Fruit fly (Drosophila melanogaster) whole organism, embryonic: ENCODE results near the gene Sf3b3.
A peak's percentile ranks its signal among the peaks of the same experiment; 100 is the strongest.

ENCODE experiments used
- Bteb2 ChIP-seq: fragments of 200-800 bp; sonication (Bioruptor generic); optimal IDR thresholded peaks from 2 replicates; lab custom pipeline; 2016; ENCODE audit warnings: missing biosample characterization, missing genetic modification characterization
- CG10565 ChIP-seq: fragments of 200-800 bp; sonication (Bioruptor generic); optimal IDR thresholded peaks from 3 replicates; lab custom pipeline; 2016; ENCODE audit warnings: missing biosample characterization, mild to moderate bottlenecking, missing genetic modification characterization
- CG11696 ChIP-seq: fragments of 200-800 bp; sonication (Bioruptor generic); IDR thresholded peaks from 2 replicates; pipeline ENCODE4 v1.3.6; 2022; ENCODE audit warnings: missing biosample characterization, missing genetic modification characterization
- CG1233 ChIP-seq: fragments of 200-800 bp; sonication (Bioruptor generic); optimal IDR thresholded peaks from 4 replicates; lab custom pipeline; 2018; ENCODE audit warnings: missing biosample characterization, mild to moderate bottlenecking, missing genetic modification characterization
- CG13296 ChIP-seq: fragments of 200-800 bp; sonication (Bioruptor generic); optimal IDR thresholded peaks from 3 replicates; lab custom pipeline; 2018; ENCODE audit warnings: missing biosample characterization, mild to moderate bottlenecking, missing genetic modification characterization
- CG14860 ChIP-seq: fragments of 200-800 bp; sonication (Bioruptor generic); IDR thresholded peaks from 3 replicates; pipeline ENCODE4 v1.3.6; 2022; ENCODE audit warnings: missing biosample characterization, missing genetic modification characterization; ENCODE audit not compliant: partially characterized antibody
- CG15601 ChIP-seq: fragments of 200-800 bp; sonication (Bioruptor generic); optimal IDR thresholded peaks from 3 replicates; lab custom pipeline; 2019; ENCODE audit warnings: missing biosample characterization, mild to moderate bottlenecking, missing genetic modification characterization, moderate library complexity
- CG31388 ChIP-seq: fragments of 200-800 bp; sonication (Bioruptor generic); optimal IDR thresholded peaks from 2 replicates; lab custom pipeline; 2016; ENCODE audit warnings: missing biosample characterization, missing genetic modification characterization
- CG34422 ChIP-seq: fragments of 200-800 bp; sonication (Bioruptor generic); IDR thresholded peaks from 3 replicates; pipeline ENCODE4 v1.3.6; 2022; ENCODE audit warnings: missing biosample characterization, missing genetic modification characterization
- CG5953 ChIP-seq: fragments of 200-800 bp; sonication (Bioruptor generic); IDR thresholded peaks from 2 replicates; pipeline ENCODE4 v1.3.6; 2022; ENCODE audit warnings: missing biosample characterization, missing genetic modification characterization
- CG6654 ChIP-seq: fragments of 200-800 bp; sonication (Bioruptor generic); optimal IDR thresholded peaks from 2 replicates; lab custom pipeline; 2017; ENCODE audit warnings: missing biosample characterization, mild to moderate bottlenecking, missing genetic modification characterization
- CG9876 ChIP-seq: fragments of 200-800 bp; sonication (Bioruptor generic); optimal IDR thresholded peaks from 2 replicates; lab custom pipeline; 2016; ENCODE audit warnings: missing biosample characterization, missing genetic modification characterization
- D19A ChIP-seq: fragments of 200-800 bp; optimal IDR thresholded peaks from 3 replicates; lab custom pipeline; 2019; ENCODE audit warnings: missing biosample characterization, mild to moderate bottlenecking, missing genetic modification characterization, moderate library complexity
- Deaf1 ChIP-seq: fragments of 200-800 bp; optimal IDR thresholded peaks from 3 replicates; lab custom pipeline; 2019; ENCODE audit warnings: missing biosample characterization, mild to moderate bottlenecking, missing genetic modification characterization, moderate library complexity
- Dek ChIP-seq: fragments of 200-800 bp; sonication (Bioruptor generic); optimal IDR thresholded peaks from 3 replicates; lab custom pipeline; 2019; ENCODE audit warnings: missing biosample characterization, mild to moderate bottlenecking, missing genetic modification characterization, moderate library complexity
- Ets65A ChIP-seq: fragments of 200-800 bp; sonication (Bioruptor generic); peaks from one replicate; lab custom pipeline; 2016; ENCODE audit warnings: missing biosample characterization, missing genetic modification characterization
- Fer1 ChIP-seq: fragments of 200-800 bp; sonication (Bioruptor generic); optimal IDR thresholded peaks from 2 replicates; lab custom pipeline; 2017; ENCODE audit warnings: missing biosample characterization, mild to moderate bottlenecking, missing genetic modification characterization
- HLH4C ChIP-seq: fragments of 200-800 bp; sonication (Bioruptor generic); IDR thresholded peaks from 3 replicates; pipeline ENCODE4 v1.3.6; 2022; ENCODE audit warnings: missing biosample characterization, missing genetic modification characterization; ENCODE audit not compliant: partially characterized antibody
- Hey ChIP-seq: fragments of 200-800 bp; sonication (Bioruptor generic); optimal IDR thresholded peaks from 3 replicates; lab custom pipeline; 2018; ENCODE audit warnings: missing biosample characterization, mild to moderate bottlenecking, missing genetic modification characterization
- Hr3 ChIP-seq: fragments of 200-800 bp; sonication (Bioruptor generic); optimal IDR thresholded peaks from 3 replicates; lab custom pipeline; 2016; ENCODE audit warnings: missing biosample characterization, missing genetic modification characterization
- NC2α ChIP-seq: fragments of 200-800 bp; sonication (Bioruptor generic); optimal IDR thresholded peaks from 2 replicates; lab custom pipeline; 2016; ENCODE audit warnings: missing biosample characterization, missing genetic modification characterization
- NFAT ChIP-seq: fragments of 200-800 bp; sonication (Bioruptor generic); IDR thresholded peaks from 2 replicates; pipeline ENCODE4 v1.3.6; 2022; ENCODE audit warnings: missing biosample characterization, missing genetic modification characterization
- Oli ChIP-seq: fragments of 200-800 bp; sonication (Bioruptor generic); optimal IDR thresholded peaks from 2 replicates; lab custom pipeline; 2018; ENCODE audit warnings: missing biosample characterization, mild to moderate bottlenecking, missing genetic modification characterization, moderate library complexity
- Sin3A ChIP-seq: fragments of >200 bp; optimal IDR thresholded peaks from 2 replicates; lab custom pipeline; 2018
- Six4 ChIP-seq: fragments of 200-800 bp; sonication (Bioruptor generic); optimal IDR thresholded peaks from 2 replicates; lab custom pipeline; 2016; ENCODE audit warnings: missing biosample characterization, missing genetic modification characterization
- Trl ChIP-seq, 3 experiments: fragments of >200 bp in 2 of 3; fragments of 200-800 bp in 1 of 3; sonication (Bioruptor generic) in 1 of 3; optimal IDR thresholded peaks; 2 replicates in 1 of 3; 3 replicates in 2 of 3; lab custom pipeline; 2016 to 2017; ENCODE audit warnings: missing biosample characterization in 1 of 3, missing genetic modification characterization in 1 of 3
- YL-1 ChIP-seq: fragments of 200-800 bp; sonication (Bioruptor generic); optimal IDR thresholded peaks from 3 replicates; lab custom pipeline; 2017; ENCODE audit warnings: missing biosample characterization, mild to moderate bottlenecking, missing genetic modification characterization
- bbx ChIP-seq: fragments of 200-800 bp; sonication (Bioruptor generic); IDR thresholded peaks from 2 replicates; pipeline ENCODE4 v1.3.6; 2022; ENCODE audit warnings: missing biosample characterization, missing genetic modification characterization; ENCODE audit not compliant: partially characterized antibody
- bsh ChIP-seq, 2 experiments: fragments of 200-800 bp; sonication (Bioruptor generic); optimal IDR thresholded peaks; 2 replicates each; lab custom pipeline; 2017 to 2018; ENCODE audit warnings: mild to moderate bottlenecking in 2 of 2, missing biosample characterization in 2 of 2, missing genetic modification characterization in 2 of 2, moderate library complexity in 1 of 2
- dm ChIP-seq: fragments of 200-800 bp; sonication (Bioruptor generic); optimal IDR thresholded peaks from 3 replicates; lab custom pipeline; 2016; ENCODE audit warnings: missing biosample characterization, missing genetic modification characterization
- ewg ChIP-seq: fragments of 200-800 bp; sonication (Bioruptor generic); optimal IDR thresholded peaks from 3 replicates; lab custom pipeline; 2017; ENCODE audit warnings: mild to moderate bottlenecking, missing biosample characterization, missing genetic modification reagents, missing genetic modification characterization
- fd102C ChIP-seq: fragments of 200-800 bp; sonication (Bioruptor generic); optimal IDR thresholded peaks from 2 replicates; lab custom pipeline; 2018; ENCODE audit warnings: missing biosample characterization, mild to moderate bottlenecking, missing genetic modification characterization, moderate library complexity
- fd96Cb ChIP-seq: fragments of 200-800 bp; sonication (Bioruptor generic); optimal IDR thresholded peaks from 2 replicates; lab custom pipeline; 2018; ENCODE audit warnings: missing biosample characterization, mild to moderate bottlenecking, missing genetic modification characterization, moderate library complexity
- gem ChIP-seq: fragments of 200-800 bp; sonication (Bioruptor generic); optimal IDR thresholded peaks from 2 replicates; lab custom pipeline; 2019; ENCODE audit warnings: missing biosample characterization, mild to moderate bottlenecking, missing genetic modification characterization, moderate library complexity
- kni ChIP-seq: fragments of 200-800 bp; sonication (Bioruptor generic); optimal IDR thresholded peaks from 3 replicates; lab custom pipeline; 2017; ENCODE audit warnings: mild to moderate bottlenecking, missing biosample characterization, missing genetic modification reagents, missing genetic modification characterization
- p53 ChIP-seq: fragments of 200-800 bp; sonication (Bioruptor generic); optimal IDR thresholded peaks from 2 replicates; lab custom pipeline; 2016; ENCODE audit warnings: missing biosample characterization, missing genetic modification characterization
- sc ChIP-seq, 3 experiments: fragments of >200 bp in 2 of 3; fragments of 200-800 bp in 1 of 3; sonication (Bioruptor generic) in 1 of 3; optimal IDR thresholded peaks; 2 replicates in 2 of 3; 3 replicates in 1 of 3; lab custom pipeline; 2017; ENCODE audit warnings: mild to moderate bottlenecking in 1 of 3, missing biosample characterization in 1 of 3, missing genetic modification characterization in 1 of 3, missing genetic modification reagents in 1 of 3
- sens ChIP-seq: fragments of 200-800 bp; sonication (Bioruptor generic); peaks from one replicate; lab custom pipeline; 2016; ENCODE audit warnings: missing biosample characterization, missing genetic modification characterization
- sima ChIP-seq: fragments of 200-800 bp; sonication (Bioruptor generic); optimal IDR thresholded peaks from 2 replicates; lab custom pipeline; 2016; ENCODE audit warnings: missing biosample characterization, missing genetic modification characterization
- slbo ChIP-seq: fragments of 200-800 bp; sonication (Bioruptor generic); IDR thresholded peaks from 2 replicates; pipeline ENCODE4 v1.3.6; 2022; ENCODE audit warnings: missing biosample characterization, missing genetic modification characterization
- sob ChIP-seq: fragments of 200-800 bp; sonication (Bioruptor generic); IDR thresholded peaks from 2 replicates; pipeline ENCODE4 v1.3.6; 2022; ENCODE audit warnings: missing biosample characterization, missing genetic modification characterization
- sqz ChIP-seq: fragments of 200-800 bp; sonication (Bioruptor generic); optimal IDR thresholded peaks from 3 replicates; lab custom pipeline; 2018; ENCODE audit warnings: missing biosample characterization, mild to moderate bottlenecking, missing genetic modification characterization
- ssp ChIP-seq: fragments of 200-800 bp; sonication (Bioruptor generic); IDR thresholded peaks from 2 replicates; pipeline ENCODE4 v1.3.6; 2022; ENCODE audit warnings: missing biosample characterization, missing genetic modification characterization
- stwl ChIP-seq: fragments of 200-800 bp; sonication (Bioruptor generic); optimal IDR thresholded peaks from 3 replicates; lab custom pipeline; 2018; ENCODE audit warnings: missing biosample characterization, mild to moderate bottlenecking, missing genetic modification characterization, moderate library complexity
- tll ChIP-seq, 2 experiments: fragments of 200-800 bp in 1 of 2; fragments of >200 bp in 1 of 2; sonication (Bioruptor generic) in 1 of 2; optimal IDR thresholded peaks; 2 replicates each; lab custom pipeline; 2017 to 2019; ENCODE audit warnings: missing biosample characterization in 2 of 2, missing genetic modification characterization in 2 of 2, mild to moderate bottlenecking in 1 of 2, moderate library complexity in 1 of 2
- trh ChIP-seq: fragments of 200-800 bp; sonication (Bioruptor generic); optimal IDR thresholded peaks from 2 replicates; lab custom pipeline; 2016; ENCODE audit warnings: missing biosample characterization, missing genetic modification characterization
- twi ChIP-seq: fragments of 200-800 bp; optimal IDR thresholded peaks from 2 replicates; lab custom pipeline; 2019; ENCODE audit warnings: missing biosample characterization, mild to moderate bottlenecking, missing genetic modification characterization, moderate library complexity
- unpg ChIP-seq: fragments of 200-800 bp; sonication (Bioruptor generic); optimal IDR thresholded peaks from 3 replicates; lab custom pipeline; 2018; ENCODE audit warnings: missing biosample characterization, mild to moderate bottlenecking, missing genetic modification characterization, moderate library complexity
- zen2 ChIP-seq: fragments of 200-800 bp; sonication (Bioruptor generic); IDR thresholded peaks from 3 replicates; pipeline ENCODE4 v1.3.6; 2022; ENCODE audit warnings: missing biosample characterization, missing genetic modification characterization; ENCODE audit not compliant: partially characterized antibody

Gene Sf3b3

DNA sequence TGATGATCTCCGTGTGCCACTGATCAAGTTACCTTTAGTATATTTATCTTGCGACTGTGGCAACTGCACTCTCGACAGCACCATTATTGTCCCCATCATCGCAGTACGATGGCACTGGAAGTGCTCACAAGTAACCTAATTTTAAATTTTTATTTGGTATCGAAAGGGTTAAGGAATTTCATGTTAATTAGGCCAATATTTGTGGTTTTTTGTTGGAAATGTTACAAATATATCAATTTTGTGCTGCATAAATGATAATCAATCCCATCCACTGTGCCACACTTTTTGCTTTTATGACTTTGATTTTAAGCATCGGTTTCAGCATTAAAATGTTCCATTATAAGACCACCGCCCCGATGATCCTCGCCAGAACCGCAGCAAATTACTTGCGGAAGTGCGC lies 10.6 kb downstream of the Sf3b3 start (continued):
- TF ChIP-seq CG6654 (no peak), CG34422 (no peak), sima (no peak)
- TF ChIP-seq, all 482 proteins: peak for 6

DNA sequence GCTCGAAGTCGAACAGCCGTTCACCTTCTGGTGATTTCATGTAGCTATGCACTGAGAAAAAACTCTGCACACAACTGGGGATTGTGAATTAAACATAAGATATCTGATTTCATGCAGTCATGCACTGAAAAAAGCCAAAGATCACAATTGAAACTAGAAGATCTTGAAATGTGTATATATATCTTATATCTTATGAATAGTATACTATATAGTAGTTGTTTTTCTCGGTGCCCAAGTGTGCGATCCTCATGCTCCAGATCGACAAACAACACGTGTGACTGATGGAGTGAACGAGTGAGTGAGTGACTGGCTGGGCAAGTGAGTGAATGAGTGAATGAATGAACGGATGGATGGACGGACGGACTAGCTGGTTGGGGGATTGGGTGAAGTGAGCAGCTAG lies 11.2 kb downstream of the Sf3b3 start:
- TF ChIP-seq Sin3A (lab: Kevin White, UChicago) (no peak), CG10565 (GFP tag; lab: Kevin White, UChicago) (no peak), Deaf1 (tag; lab: Kevin White, UChicago) (peak; percentile 57), dm (peak; percentile 14), twi (tag; lab: Kevin White, UChicago) (peak; percentile 82), NFAT (GFP tag; lab: Robert Waterston, UW) (no peak), Hr3 (GFP tag; lab: Kevin White, UChicago) (peak; percentile 53), CG9876 (GFP tag; lab: Kevin White, UChicago) (no peak), Dek (tag; lab: Kevin White, UChicago) (peak; percentile 48), YL-1 (GFP tag; lab: Kevin White, UChicago) (no peak), CG11696 (GFP tag; lab: Robert Waterston, UW) (peak; percentile 68), NC2α (GFP tag; lab: Kevin White, UChicago) (no peak), fd96Cb (tag; lab: Kevin White, UChicago) (peak; percentile 83), slbo (peak; percentile 37), tll (GFP tag; optimal IDR thresholded peaks at IDR 0.05; lab: Kevin White, UChicago) (no peak), zen2 (GFP tag; lab: Robert Waterston, UW) (no peak), CG31388 (GFP tag; lab: Kevin White, UChicago) (no peak), sens (GFP tag; lab: Kevin White, UChicago) (peak; percentile 95), sc (optimal IDR thresholded peaks at IDR 0.05; lab: Kevin White, UChicago) (no peak), sc (GFP tag; optimal IDR thresholded peaks at IDR 0.05; lab: Kevin White, UChicago) (peak; percentile 26), ssp (GFP tag; lab: Robert Waterston, UW) (peak; percentile 56), Hey (tag; lab: Kevin White, UChicago) (no peak), sob (GFP tag; lab: Robert Waterston, UW) (peak; percentile 79), HLH4C (no peak), Oli (tag; lab: Kevin White, UChicago) (peak; percentile 74), Bteb2 (GFP tag; lab: Kevin White, UChicago) (peak; percentile 16), unpg (GFP tag; lab: Kevin White, UChicago) (peak; percentile 82), CG1233 (GFP tag; lab: Kevin White, UChicago) (peak; percentile 59), CG15601 (tag; lab: Kevin White, UChicago) (peak; percentile 61), sqz (GFP tag; lab: Kevin White, UChicago) (no peak), fd102C (GFP tag; lab: Kevin White, UChicago) (no peak), gem (peak; percentile 85), bsh (GFP tag; optimal IDR thresholded peaks at IDR 0.05; lab: Kevin White, UChicago) (peak; percentile 22 to 78), kni (GFP tag; lab: Kevin White, UChicago) (peak; percentile 25), stwl (tag; lab: Kevin White, UChicago) (no peak), CG13296 (GFP tag; lab: Kevin White, UChicago) (peak; percentile 70), Six4 (GFP tag; lab: Kevin White, UChicago) (peak; percentile 77), bbx (GFP tag; lab: Robert Waterston, UW) (no peak), trh (GFP tag; lab: Kevin White, UChicago) (no peak), CG5953 (no peak), Trl (optimal IDR thresholded peaks at IDR 0.05; lab: Kevin White, UChicago) (no peak), Trl (GFP tag; optimal IDR thresholded peaks at IDR 0.05; lab: Kevin White, UChicago) (no peak), ewg (peak; percentile 46), CG14860 (GFP tag; lab: Robert Waterston, UW) (no peak), D19A (tag; lab: Kevin White, UChicago) (peak; percentile 82), Fer1 (GFP tag; lab: Kevin White, UChicago) (peak; percentile 79), p53 (GFP tag; lab: Kevin White, UChicago) (no peak), Ets65A (GFP tag; lab: Kevin White, UChicago) (no peak)
